Worm (Caenorhabditis elegans): ENCODE data around the gene M163.7.

M163.7 gene

DNA sequence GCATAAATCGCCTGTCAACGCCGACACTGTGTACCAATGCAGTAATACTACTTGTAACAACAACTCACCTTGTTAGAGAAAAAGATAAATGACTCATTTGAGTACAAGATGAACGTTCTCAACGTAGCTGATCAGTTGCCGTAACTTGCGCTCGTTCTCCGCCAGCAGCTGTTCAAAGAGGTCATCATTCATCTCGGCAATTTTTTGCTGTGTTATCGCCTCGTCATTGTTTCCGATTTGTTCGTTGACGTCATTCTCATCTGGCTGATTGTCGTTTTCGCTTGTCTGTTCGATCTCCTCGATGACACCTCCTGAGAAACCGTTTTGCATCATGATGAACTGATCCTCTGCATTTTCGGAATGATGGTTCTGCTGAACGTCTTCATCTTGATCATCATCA is 38.7 kb downstream of the M163.7 start:
- TF ChIP-seq sem-4 (tag; optimal IDR thresholded peaks at IDR 0.05) (peak; percentile 75), mab-5 (tag; optimal IDR thresholded peaks at IDR 0.05) (peak; percentile 23), nhr-25 (tag; optimal IDR thresholded peaks at IDR 0.05) (peak; percentile 33), F13H6.1 (tag; optimal IDR thresholded peaks at IDR 0.05) (peak; percentile 69), sma-3 (GFP tag; optimal IDR thresholded peaks at IDR 0.05) (peak; percentile 63), fos-1 (tag; optimal IDR thresholded peaks at IDR 0.05) (peak; percentile 20), nhr-21 (tag; optimal IDR thresholded peaks at IDR 0.05) (peak; percentile 63), blmp-1 (tag; optimal IDR thresholded peaks at IDR 0.05; ENCODE audit: insufficient read depth) (peak; percentile 4), ztf-1 (GFP tag; conservative IDR thresholded peaks at IDR 0.05) (no peak), sma-9 (GFP tag; optimal IDR thresholded peaks at IDR 0.05) (peak; percentile 90), sma-9 (tag; optimal IDR thresholded peaks at IDR 0.05) (no peak), nhr-129 (tag; optimal IDR thresholded peaks at IDR 0.05) (peak; percentile 52), lsy-2 (tag; optimal IDR thresholded peaks at IDR 0.05) (peak in 1 of 2 experiments; percentile 44), ceh-82 (tag; optimal IDR thresholded peaks at IDR 0.05) (no peak), gmeb-1 (tag; optimal IDR thresholded peaks at IDR 0.05) (no peak), C34F6.9 (tag; optimal IDR thresholded peaks at IDR 0.05) (peak; percentile 10)

DNA sequence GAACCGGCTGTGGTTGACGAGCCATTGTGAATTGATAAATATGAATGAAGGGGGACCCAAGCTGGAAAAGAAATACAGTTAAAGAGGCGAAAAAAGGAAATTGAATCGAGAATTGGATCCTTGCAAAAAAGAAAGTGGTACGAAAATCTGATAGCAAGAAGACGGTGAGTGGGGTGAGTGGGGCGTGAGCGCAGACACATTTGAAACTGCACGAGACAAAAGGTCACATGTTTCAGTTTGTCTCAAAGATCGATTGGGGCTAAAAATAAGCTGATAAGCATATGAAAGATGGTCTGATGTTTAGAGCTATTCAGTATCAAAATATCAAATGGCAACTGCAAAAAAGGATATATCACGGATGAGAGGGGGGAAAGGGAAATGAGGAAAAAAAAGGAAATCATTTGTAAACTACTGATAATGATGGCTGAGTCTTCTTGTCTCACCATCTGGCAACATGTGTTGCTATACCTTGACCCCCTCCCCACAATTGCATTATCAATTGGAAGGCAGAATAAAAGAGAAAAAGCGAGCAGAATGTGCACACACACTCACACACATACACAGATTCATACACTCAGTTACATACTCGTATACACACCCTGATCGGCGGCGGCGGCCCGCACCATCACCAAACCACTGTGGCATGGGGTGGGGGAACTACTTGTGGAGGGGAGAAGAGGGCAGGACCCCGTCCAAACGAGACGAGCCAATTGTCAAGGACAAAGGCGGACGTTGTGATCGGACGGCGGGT is 39.4 kb downstream of the M163.7 start, which contains the start of gene M163.1:
Gene M163.1, minus strand, starts transcription at position 25 of the 751 bp plus-strand sequence.
- TF ChIP-seq fos-1 (tag; optimal IDR thresholded peaks at IDR 0.05) (peak; percentile 39), F13H6.1 (tag; optimal IDR thresholded peaks at IDR 0.05) (peak; percentile 27), ceh-16 (tag; optimal IDR thresholded peaks at IDR 0.05) (peak; percentile 71), sma-9 (GFP tag; optimal IDR thresholded peaks at IDR 0.05) (peak; percentile 6), sma-9 (tag; optimal IDR thresholded peaks at IDR 0.05) (no peak), C34F6.9 (tag; optimal IDR thresholded peaks at IDR 0.05) (no peak), nhr-10 (tag; optimal IDR thresholded peaks at IDR 0.05) (no peak)

DNA sequence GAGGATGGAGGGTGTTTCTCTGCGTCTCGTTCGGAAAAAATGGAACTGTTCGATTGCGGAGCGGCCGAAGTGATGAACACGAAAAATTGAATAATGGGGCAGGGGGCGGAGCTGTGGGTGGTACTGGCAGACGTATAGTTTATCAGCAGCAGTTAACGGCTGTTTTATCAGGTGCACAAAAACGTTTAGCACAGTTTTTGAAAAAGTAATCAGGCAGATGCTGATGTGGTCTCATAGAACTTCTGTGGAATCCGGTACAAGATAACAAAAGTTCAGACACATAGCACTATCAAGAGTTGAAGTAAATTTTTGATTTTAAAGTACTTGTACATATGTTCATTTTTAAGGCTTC is 39.9 kb downstream of the M163.7 start:
- TF ChIP-seq Y55F3AM.14 (GFP tag; optimal IDR thresholded peaks at IDR 0.05) (peak; percentile 11), fos-1 (tag; optimal IDR thresholded peaks at IDR 0.05) (peak; percentile 13), sma-9 (GFP tag; optimal IDR thresholded peaks at IDR 0.05) (peak; percentile 60), sma-9 (tag; optimal IDR thresholded peaks at IDR 0.05) (no peak), unc-39 (tag; optimal IDR thresholded peaks at IDR 0.05) (no peak)

DNA sequence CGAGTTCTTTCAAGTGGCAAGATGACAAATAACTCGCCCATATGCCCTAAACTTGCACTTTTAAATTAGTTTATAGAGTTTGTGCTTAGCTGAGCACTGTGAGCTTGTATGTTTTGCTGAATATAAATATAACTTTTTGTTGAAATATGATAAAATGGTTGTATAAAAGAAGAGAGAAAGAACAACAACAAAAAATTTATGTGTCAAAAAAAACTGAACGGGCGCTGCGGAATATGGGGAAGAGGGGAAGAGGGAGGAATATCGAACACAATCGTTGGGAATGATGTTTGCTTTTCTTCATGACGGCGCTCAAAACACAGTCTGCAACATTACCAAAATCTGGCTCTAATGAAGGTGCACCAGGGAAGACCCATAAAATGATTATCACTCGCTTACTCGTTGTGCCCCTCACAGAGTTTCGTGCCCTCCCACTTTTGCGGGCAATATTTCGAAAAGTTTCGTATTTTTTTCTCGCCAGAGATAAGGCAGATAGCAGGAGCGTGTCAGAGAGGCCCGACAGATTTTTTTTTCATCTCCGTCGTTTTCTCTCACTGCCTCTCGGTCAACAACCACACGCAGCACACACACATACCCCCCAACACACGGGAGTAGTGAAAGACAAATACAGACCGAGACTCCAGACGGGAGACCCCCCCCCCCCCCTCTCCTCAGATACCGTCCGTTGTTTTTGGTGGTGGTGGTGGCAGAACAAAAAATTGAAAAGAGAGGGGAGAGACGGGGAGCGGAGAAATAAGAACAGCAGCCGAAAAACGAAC is 41.2 kb downstream of the M163.7 start:
- TF ChIP-seq nhr-129 (tag; optimal IDR thresholded peaks at IDR 0.05) (peak; percentile 66), gmeb-1 (tag; optimal IDR thresholded peaks at IDR 0.05) (peak; percentile 51), fos-1 (tag; optimal IDR thresholded peaks at IDR 0.05) (peak; percentile 92), blmp-1 (tag; optimal IDR thresholded peaks at IDR 0.05; ENCODE audit: insufficient read depth) (peak; percentile 44), egl-27 (tag; optimal IDR thresholded peaks at IDR 0.05) (peak; percentile 43), C34F6.9 (tag; optimal IDR thresholded peaks at IDR 0.05) (peak; percentile 61), sma-9 (GFP tag; optimal IDR thresholded peaks at IDR 0.05) (peak; percentile 83), sma-9 (tag; optimal IDR thresholded peaks at IDR 0.05) (peak; percentile 5), nhr-21 (tag; optimal IDR thresholded peaks at IDR 0.05) (no peak), crh-2 (tag; optimal IDR thresholded peaks at IDR 0.05) (peak; percentile 20), mbf-1 (tag; optimal IDR thresholded peaks at IDR 0.05) (no peak), F13H6.1 (tag; optimal IDR thresholded peaks at IDR 0.05) (peak; percentile 84), mdl-1 (tag; optimal IDR thresholded peaks at IDR 0.05) (no peak), sma-3 (GFP tag; optimal IDR thresholded peaks at IDR 0.05) (peak; percentile 24), lsy-2 (tag; optimal IDR thresholded peaks at IDR 0.05) (peak in 1 of 2 experiments; percentile 30), nhr-25 (tag; optimal IDR thresholded peaks at IDR 0.05) (peak; percentile 62), Y55F3AM.14 (GFP tag; optimal IDR thresholded peaks at IDR 0.05) (no peak)

- TF ChIP-seq ztf-1 (GFP tag; conservative IDR thresholded peaks at IDR 0.05) (no peak), nhr-77 (tag; optimal IDR thresholded peaks at IDR 0.05) (no peak), elt-1 (tag; optimal IDR thresholded peaks at IDR 0.05) (no peak), dmd-4 (tag; optimal IDR thresholded peaks at IDR 0.05) (no peak), unc-55 (GFP tag; optimal IDR thresholded peaks at IDR 0.05) (no peak), alr-1 (tag; optimal IDR thresholded peaks at IDR 0.05) (no peak), sma-3 (GFP tag; optimal IDR thresholded peaks at IDR 0.05) (peak; percentile 69), nhr-25 (tag; optimal IDR thresholded peaks at IDR 0.05) (peak; percentile 94), lin-11 (tag; optimal IDR thresholded peaks at IDR 0.05) (no peak), peb-1 (tag; optimal IDR thresholded peaks at IDR 0.05) (no peak), sem-4 (tag; optimal IDR thresholded peaks at IDR 0.05) (peak; percentile 26), C34F6.9 (tag; optimal IDR thresholded peaks at IDR 0.05) (no peak), gmeb-1 (tag; optimal IDR thresholded peaks at IDR 0.05) (no peak), zag-1 (tag; optimal IDR thresholded peaks at IDR 0.05) (no peak), sma-9 (GFP tag; optimal IDR thresholded peaks at IDR 0.05) (peak; percentile 80), sma-9 (tag; optimal IDR thresholded peaks at IDR 0.05) (no peak), ztf-4 (tag; optimal IDR thresholded peaks at IDR 0.05) (no peak), snpc-4 (tag; optimal IDR thresholded peaks at IDR 0.05) (no peak), egl-27 (tag; optimal IDR thresholded peaks at IDR 0.05) (peak; percentile 54), nhr-11 (tag; optimal IDR thresholded peaks at IDR 0.05) (no peak), unc-39 (tag; optimal IDR thresholded peaks at IDR 0.05) (no peak), nhr-6 (tag; optimal IDR thresholded peaks at IDR 0.05) (peak; percentile 51), lin-13 (GFP tag; optimal IDR thresholded peaks at IDR 0.05) (no peak), F13H6.1 (tag; optimal IDR thresholded peaks at IDR 0.05) (peak; percentile 46), nhr-21 (tag; optimal IDR thresholded peaks at IDR 0.05) (peak; percentile 83), Y55F3AM.14 (GFP tag; optimal IDR thresholded peaks at IDR 0.05) (no peak), ceh-82 (tag; optimal IDR thresholded peaks at IDR 0.05) (no peak), crh-2 (tag; optimal IDR thresholded peaks at IDR 0.05) (no peak)
These were observed 43.4 kb downstream of the M163.7 start for ce11 chrX:14507992-14508391.

Data from whole organism, L2 larva.